Worm (Caenorhabditis elegans): ENCODE data around the gene K08F4.3.

- TF ChIP-seq snpc-1.1 (tag; optimal IDR thresholded peaks at IDR 0.05; ENCODE audit: insufficient read depth) (no peak), lin-26 (GFP tag; IDR thresholded peaks at IDR 0.05) (no peak), ztf-18 (tag; optimal IDR thresholded peaks at IDR 0.05) (no peak), mxl-1 (tag; optimal IDR thresholded peaks at IDR 0.05) (no peak), attf-3 (GFP tag; conservative IDR thresholded peaks at IDR 0.05) (0 out of 2 replicates have a peak, but pooled peaks have one; percentile 13), ets-4 (GFP tag; optimal IDR thresholded peaks at IDR 0.05) (no peak), cebp-1 (GFP tag; IDR thresholded peaks at IDR 0.05) (peak; percentile 20; the same call in 1 of the 2 replicates), cebp-1 (tag; optimal IDR thresholded peaks at IDR 0.05) (peak; percentile 33), egrh-3 (GFP tag; IDR thresholded peaks at IDR 0.05) (no peak), tlf-1 (GFP tag; optimal IDR thresholded peaks at IDR 0.05) (no peak), rec-8 (tag; optimal IDR thresholded peaks at IDR 0.05) (no peak)
These were observed 46.1 kb downstream of the K08F4.3 start for ce11 chrIV:10174932-10175732.
